Worm (Caenorhabditis elegans): ENCODE results near the gene nhr-209.

The nhr-209 gene

ce11 chrV:12098123-12098522 is at the start of gene nhr-209:
nhr-209 (plus strand) TSS chrV:12098149.
- no peak for TF ChIP-seq nhr-12 (tag; optimal IDR thresholded peaks at IDR 0.05)
- TF ChIP-seq sma-3 (GFP tag; optimal IDR thresholded peaks at IDR 0.05) = no peak
- no peak for TF ChIP-seq ZK546.5 (tag; optimal IDR thresholded peaks at IDR 0.05)
- TF ChIP-seq nhr-10 (tag; optimal IDR thresholded peaks at IDR 0.05) = no peak
- no peak for TF ChIP-seq elt-3 (tag; optimal IDR thresholded peaks at IDR 0.05)
- TF ChIP-seq ztf-4 (tag; optimal IDR thresholded peaks at IDR 0.05) = no peak
- no peak for TF ChIP-seq unc-62 (GFP tag; optimal IDR thresholded peaks at IDR 0.05)
- TF ChIP-seq F13H6.1 (tag; optimal IDR thresholded peaks at IDR 0.05) = no peak
- no peak for TF ChIP-seq gmeb-1 (tag; optimal IDR thresholded peaks at IDR 0.05)
- no peak for TF ChIP-seq mbf-1 (tag; optimal IDR thresholded peaks at IDR 0.05)
- no peak for TF ChIP-seq ceh-82 (tag; optimal IDR thresholded peaks at IDR 0.05)
- TF ChIP-seq nhr-6 (tag; optimal IDR thresholded peaks at IDR 0.05) = no peak
- no peak for TF ChIP-seq nhr-237 (tag; optimal IDR thresholded peaks at IDR 0.05)
- no peak for TF ChIP-seq sma-9 (GFP tag; optimal IDR thresholded peaks at IDR 0.05)
- no peak for TF ChIP-seq sma-9 (tag; optimal IDR thresholded peaks at IDR 0.05)
- TF ChIP-seq ztf-1 (GFP tag; conservative IDR thresholded peaks at IDR 0.05) = no peak
- no peak for TF ChIP-seq nhr-129 (tag; optimal IDR thresholded peaks at IDR 0.05)
- no peak for TF ChIP-seq nhr-77 (tag; optimal IDR thresholded peaks at IDR 0.05)
- TF ChIP-seq dmd-4 (tag; optimal IDR thresholded peaks at IDR 0.05) = no peak
- TF ChIP-seq peb-1 (tag; optimal IDR thresholded peaks at IDR 0.05) = no peak

ce11 chrV:12048445-12048844 is 49.5 kb upstream of the nhr-209 start, which contains the start of gene dars-2:
dars-2 (plus strand) TSS chrV:12048745.
- TF ChIP-seq gmeb-1 (tag; optimal IDR thresholded peaks at IDR 0.05) = no peak
- no peak for TF ChIP-seq R02D3.7 (tag; optimal IDR thresholded peaks at IDR 0.05)
- no peak for TF ChIP-seq ztf-1 (GFP tag; conservative IDR thresholded peaks at IDR 0.05)
- no peak for TF ChIP-seq unc-55 (GFP tag; optimal IDR thresholded peaks at IDR 0.05)
- no peak for TF ChIP-seq skn-1 (tag; optimal IDR thresholded peaks at IDR 0.05)
- no peak for TF ChIP-seq nhr-129 (tag; optimal IDR thresholded peaks at IDR 0.05)
- no peak for TF ChIP-seq nhr-25 (tag; optimal IDR thresholded peaks at IDR 0.05)
- TF ChIP-seq unc-39 (tag; optimal IDR thresholded peaks at IDR 0.05) = no peak
- TF ChIP-seq lsy-2 (tag; optimal IDR thresholded peaks at IDR 0.05) = no peak
- no peak for TF ChIP-seq nhr-23 (tag; optimal IDR thresholded peaks at IDR 0.05)
- TF ChIP-seq nhr-21 (tag; optimal IDR thresholded peaks at IDR 0.05) = no peak
- TF ChIP-seq nhr-10 (tag; optimal IDR thresholded peaks at IDR 0.05) = no peak
- no peak for TF ChIP-seq lin-11 (tag; optimal IDR thresholded peaks at IDR 0.05)
- no peak for TF ChIP-seq nhr-6 (tag; optimal IDR thresholded peaks at IDR 0.05)
- TF ChIP-seq crh-2 (tag; optimal IDR thresholded peaks at IDR 0.05) = no peak
- no peak for TF ChIP-seq lin-39 (tag; optimal IDR thresholded peaks at IDR 0.05)
- no peak for TF ChIP-seq dmd-4 (tag; optimal IDR thresholded peaks at IDR 0.05)
- TF ChIP-seq ZK546.5 (tag; optimal IDR thresholded peaks at IDR 0.05) = no peak

ce11 chrV:12053598-12053997 is 44.4 kb upstream of the nhr-209 start, which contains the start of gene F10C2.7:
F10C2.7 (plus strand) TSS chrV:12053898.
- TF ChIP-seq nhr-129 (tag; optimal IDR thresholded peaks at IDR 0.05) = no peak
- TF ChIP-seq ztf-1 (GFP tag; conservative IDR thresholded peaks at IDR 0.05) = no peak
- no peak for TF ChIP-seq F13H6.1 (tag; optimal IDR thresholded peaks at IDR 0.05)
- no peak for TF ChIP-seq crh-2 (tag; optimal IDR thresholded peaks at IDR 0.05)
- no peak for TF ChIP-seq C34F6.9 (tag; optimal IDR thresholded peaks at IDR 0.05)
- no peak for TF ChIP-seq fos-1 (tag; optimal IDR thresholded peaks at IDR 0.05)
- no peak for TF ChIP-seq unc-55 (GFP tag; optimal IDR thresholded peaks at IDR 0.05)
- TF ChIP-seq ama-1 (optimal IDR thresholded peaks at IDR 0.05) = no peak
- TF ChIP-seq nhr-25 (tag; optimal IDR thresholded peaks at IDR 0.05) = no peak
- TF ChIP-seq skn-1 (tag; optimal IDR thresholded peaks at IDR 0.05) = no peak
- no peak for TF ChIP-seq egl-27 (tag; optimal IDR thresholded peaks at IDR 0.05)
- no peak for TF ChIP-seq nhr-10 (tag; optimal IDR thresholded peaks at IDR 0.05)
- TF ChIP-seq mdl-1 (tag; optimal IDR thresholded peaks at IDR 0.05) = no peak
- no peak for TF ChIP-seq peb-1 (tag; optimal IDR thresholded peaks at IDR 0.05)

- TF ChIP-seq skn-1 (tag; optimal IDR thresholded peaks at IDR 0.05) (no peak), nhr-77 (tag; optimal IDR thresholded peaks at IDR 0.05) (no peak), ceh-16 (tag; optimal IDR thresholded peaks at IDR 0.05) (no peak), elt-3 (tag; optimal IDR thresholded peaks at IDR 0.05) (no peak), nhr-6 (tag; optimal IDR thresholded peaks at IDR 0.05) (no peak), crh-2 (tag; optimal IDR thresholded peaks at IDR 0.05) (no peak), mbf-1 (tag; optimal IDR thresholded peaks at IDR 0.05) (no peak)
Observed at ce11 chrV:12059719-12060118, 38.2 kb upstream of the nhr-209 start, which contains the start of gene R07B7.2. R07B7.2 (minus strand) TSS chrV:12059753.

Data from whole organism, L2 larva.